Fruit fly (Drosophila melanogaster) whole organism, embryonic: ENCODE data around the gene bab1.

Source experiments
- Atf3 ChIP-seq: fragments of 200-800 bp; sonication (Bioruptor generic); optimal IDR thresholded peaks from 3 replicates; lab custom pipeline; 2016; ENCODE audit warnings: missing biosample characterization, missing genetic modification characterization
- CG10267 ChIP-seq: fragments of 200-800 bp; sonication (Bioruptor generic); optimal IDR thresholded peaks from 2 replicates; lab custom pipeline; 2018; ENCODE audit warnings: missing biosample characterization, mild to moderate bottlenecking, missing genetic modification characterization, moderate library complexity
- CG12155 ChIP-seq: fragments of 200-800 bp; sonication (Bioruptor generic); optimal IDR thresholded peaks from 3 replicates; lab custom pipeline; 2016; ENCODE audit warnings: missing biosample characterization, missing genetic modification characterization
- CG15479 ChIP-seq: fragments of 200-800 bp; sonication (Bioruptor generic); optimal IDR thresholded peaks from 3 replicates; lab custom pipeline; 2019; ENCODE audit warnings: missing biosample characterization, mild to moderate bottlenecking, missing genetic modification characterization, moderate library complexity
- CG15696 ChIP-seq: fragments of 200-800 bp; sonication (Bioruptor generic); optimal IDR thresholded peaks from 2 replicates; lab custom pipeline; 2019; ENCODE audit warnings: missing biosample characterization, mild to moderate bottlenecking, missing genetic modification characterization, moderate library complexity
- CG16815 ChIP-seq: fragments of 200-800 bp; sonication (Bioruptor generic); optimal IDR thresholded peaks from 3 replicates; lab custom pipeline; 2017; ENCODE audit warnings: missing biosample characterization, mild to moderate bottlenecking, missing genetic modification characterization
- CG17359 ChIP-seq: fragments of 200-800 bp; sonication (Bioruptor generic); optimal IDR thresholded peaks from 3 replicates; lab custom pipeline; 2018; ENCODE audit warnings: missing biosample characterization, mild to moderate bottlenecking, missing genetic modification characterization, moderate library complexity
- CG17612 ChIP-seq: fragments of 200-800 bp; sonication (Bioruptor generic); IDR thresholded peaks from 2 replicates; pipeline ENCODE4 v1.3.6; 2022; ENCODE audit warnings: missing biosample characterization, missing genetic modification characterization
- CG18599 ChIP-seq: fragments of 200-800 bp; sonication (Bioruptor generic); optimal IDR thresholded peaks from 3 replicates; lab custom pipeline; 2017; ENCODE audit warnings: missing biosample characterization, missing genetic modification characterization, mild to moderate bottlenecking, moderate library complexity, missing genetic modification reagents
- CG2202 ChIP-seq: fragments of 200-800 bp; sonication (Bioruptor generic); optimal IDR thresholded peaks from 2 replicates; lab custom pipeline; 2018; ENCODE audit warnings: missing biosample characterization, mild to moderate bottlenecking, missing genetic modification characterization
- CG30403 ChIP-seq: fragments of 200-800 bp; sonication (Bioruptor generic); optimal IDR thresholded peaks from 3 replicates; lab custom pipeline; 2016; ENCODE audit warnings: missing biosample characterization, missing genetic modification characterization
- CG32772 ChIP-seq: fragments of 200-800 bp; sonication (Bioruptor generic); IDR thresholded peaks from 2 replicates; pipeline ENCODE4 v1.3.6; 2022; ENCODE audit warnings: missing biosample characterization, missing genetic modification characterization
- CG34224 ChIP-seq: fragments of 200-800 bp; sonication (Bioruptor generic); IDR thresholded peaks from 3 replicates; pipeline ENCODE4 v1.3.6; 2022; ENCODE audit warnings: missing biosample characterization, missing genetic modification characterization; ENCODE audit not compliant: partially characterized antibody
- CG3995 ChIP-seq: fragments of 200-800 bp; sonication (Bioruptor generic); optimal IDR thresholded peaks from 3 replicates; lab custom pipeline; 2016; ENCODE audit warnings: missing biosample characterization, missing genetic modification characterization
- CG6813 ChIP-seq: fragments of 200-800 bp; sonication (Bioruptor generic); optimal IDR thresholded peaks from 2 replicates; lab custom pipeline; 2017; ENCODE audit warnings: missing biosample characterization, missing genetic modification characterization, mild to moderate bottlenecking, moderate library complexity, missing genetic modification reagents
- CG7786 ChIP-seq: fragments of 200-800 bp; sonication (Bioruptor generic); optimal IDR thresholded peaks from 2 replicates; lab custom pipeline; 2016; ENCODE audit warnings: missing biosample characterization, missing genetic modification characterization
- Dek ChIP-seq: fragments of 200-800 bp; sonication (Bioruptor generic); optimal IDR thresholded peaks from 3 replicates; lab custom pipeline; 2019; ENCODE audit warnings: missing biosample characterization, mild to moderate bottlenecking, missing genetic modification characterization, moderate library complexity
- Dfd ChIP-seq, 2 experiments: fragments of >200 bp; optimal IDR thresholded peaks; 2 replicates each; lab custom pipeline; 2017; ENCODE audit warnings: missing biosample characterization in 2 of 2, missing genetic modification characterization in 2 of 2
- Elba2 ChIP-seq: fragments of 200-800 bp; sonication (Bioruptor generic); optimal IDR thresholded peaks from 3 replicates; lab custom pipeline; 2016; ENCODE audit warnings: missing biosample characterization, missing genetic modification characterization
- Ets97D ChIP-seq: fragments of 200-800 bp; sonication (Bioruptor generic); optimal IDR thresholded peaks from 3 replicates; lab custom pipeline; 2016; ENCODE audit warnings: missing biosample characterization, missing genetic modification characterization
- H15 ChIP-seq: fragments of 200-800 bp; sonication (Bioruptor generic); IDR thresholded peaks from 3 replicates; pipeline ENCODE4 v1.3.6; 2022; ENCODE audit warnings: missing biosample characterization, missing genetic modification characterization
- Lpt ChIP-seq: fragments of >200 bp; optimal IDR thresholded peaks from 2 replicates; lab custom pipeline; 2018; ENCODE audit warnings: missing biosample characterization, missing genetic modification characterization
- MESR4 ChIP-seq: fragments of 200-800 bp; sonication (Bioruptor generic); optimal IDR thresholded peaks from 2 replicates; lab custom pipeline; 2018; ENCODE audit warnings: missing biosample characterization, mild to moderate bottlenecking, missing genetic modification characterization, moderate library complexity
- Mad ChIP-seq: fragments of 200-800 bp; sonication (Bioruptor generic); optimal IDR thresholded peaks from 2 replicates; lab custom pipeline; 2016; ENCODE audit warnings: missing biosample characterization, missing genetic modification characterization
- Nf-YA ChIP-seq: fragments of 200-800 bp; sonication (Bioruptor generic); IDR thresholded peaks from 2 replicates; pipeline ENCODE4 v1.3.6; 2022; ENCODE audit warnings: missing biosample characterization, missing genetic modification characterization
- Oli ChIP-seq: fragments of 200-800 bp; sonication (Bioruptor generic); optimal IDR thresholded peaks from 2 replicates; lab custom pipeline; 2018; ENCODE audit warnings: missing biosample characterization, mild to moderate bottlenecking, missing genetic modification characterization, moderate library complexity
- Scr ChIP-seq: fragments of 200-800 bp; sonication (Bioruptor generic); IDR thresholded peaks from 2 replicates; pipeline ENCODE4 v1.3.6; 2022; ENCODE audit warnings: missing biosample characterization, missing genetic modification characterization; ENCODE audit not compliant: partially characterized antibody
- Sin3A ChIP-seq: fragments of >200 bp; optimal IDR thresholded peaks from 2 replicates; lab custom pipeline; 2018
- Ssrp ChIP-seq: fragments of 200-800 bp; sonication (Bioruptor generic); optimal IDR thresholded peaks from 2 replicates; lab custom pipeline; 2018; ENCODE audit warnings: missing biosample characterization, mild to moderate bottlenecking, missing genetic modification characterization, moderate library complexity
- TFAM ChIP-seq: fragments of 200-800 bp; sonication (Bioruptor generic); optimal IDR thresholded peaks from 2 replicates; lab custom pipeline; 2017; ENCODE audit warnings: missing biosample characterization, missing genetic modification characterization, inconsistent platforms
- Xrp1 ChIP-seq: fragments of 200-800 bp; sonication (Bioruptor generic); IDR thresholded peaks from 2 replicates; pipeline ENCODE4 v1.3.6; 2022; ENCODE audit warnings: missing biosample characterization, missing genetic modification characterization
- abd-A ChIP-seq: fragments of 200-800 bp; sonication (Bioruptor generic); optimal IDR thresholded peaks from 3 replicates; lab custom pipeline; 2019; ENCODE audit warnings: missing biosample characterization, mild to moderate bottlenecking, missing genetic modification characterization, moderate library complexity
- ara ChIP-seq: fragments of 200-800 bp; sonication (Bioruptor generic); IDR thresholded peaks from 2 replicates; pipeline ENCODE4 v1.3.6; 2022; ENCODE audit warnings: missing biosample characterization, missing genetic modification characterization
- ci ChIP-seq: fragments of 200-800 bp; sonication (Bioruptor generic); IDR thresholded peaks from 3 replicates; pipeline ENCODE4 v1.3.6; 2022; ENCODE audit warnings: missing biosample characterization, missing genetic modification characterization
- crc ChIP-seq: fragments of 200-800 bp; sonication (Bioruptor generic); optimal IDR thresholded peaks from 2 replicates; lab custom pipeline; 2016; ENCODE audit warnings: missing biosample characterization, missing genetic modification characterization
- crp ChIP-seq, 2 experiments: fragments of 200-800 bp; sonication (Bioruptor generic); optimal IDR thresholded peaks; 2 replicates in 1 of 2; 3 replicates in 1 of 2; lab custom pipeline; 2017; ENCODE audit warnings: missing biosample characterization in 2 of 2, missing genetic modification characterization in 2 of 2, mild to moderate bottlenecking in 1 of 2, moderate library complexity in 1 of 2
- exex ChIP-seq: fragments of 200-800 bp; sonication (Bioruptor generic); optimal IDR thresholded peaks from 4 replicates; lab custom pipeline; 2018; ENCODE audit warnings: missing biosample characterization, mild to moderate bottlenecking, missing genetic modification characterization, moderate library complexity
- ftz-f1 ChIP-seq: fragments of 200-800 bp; sonication (Bioruptor generic); optimal IDR thresholded peaks from 2 replicates; lab custom pipeline; 2016; ENCODE audit warnings: missing biosample characterization, missing genetic modification characterization
- gsb-n ChIP-seq: fragments of 200-800 bp; sonication (Bioruptor generic); optimal IDR thresholded peaks from 3 replicates; lab custom pipeline; 2018; ENCODE audit warnings: missing biosample characterization, mild to moderate bottlenecking, missing genetic modification characterization
- ken ChIP-seq: fragments of 200-800 bp; sonication (Bioruptor generic); IDR thresholded peaks from 3 replicates; pipeline ENCODE4 v1.3.6; 2022; ENCODE audit warnings: missing biosample characterization, missing genetic modification characterization
- lov ChIP-seq, 2 experiments: fragments of 200-800 bp in 1 of 2; fragments of >200 bp in 1 of 2; sonication (Bioruptor generic) in 1 of 2; IDR thresholded peaks in 1 of 2; optimal IDR thresholded peaks in 1 of 2; 2 replicates in 1 of 2; 3 replicates in 1 of 2; pipeline versions ENCODE4 v1.3.6 to Lab custom; 2017 to 2022; ENCODE audit warnings: missing biosample characterization in 1 of 2, missing genetic modification characterization in 1 of 2
- prd ChIP-seq, 3 experiments: fragments of >200 bp in 2 of 3; fragments of 200-800 bp in 1 of 3; sonication (Bioruptor generic) in 1 of 3; optimal IDR thresholded peaks in 2 of 3; IDR thresholded peaks in 1 of 3; 2 replicates in 2 of 3; 3 replicates in 1 of 3; pipeline versions ENCODE4 v1.3.6 to Lab custom; 2017 to 2022; ENCODE audit warnings: missing biosample characterization in 1 of 3, missing genetic modification characterization in 1 of 3
- ranshi ChIP-seq: fragments of 200-800 bp; sonication (Bioruptor generic); IDR thresholded peaks from 2 replicates; pipeline ENCODE4 v1.3.6; 2022; ENCODE audit warnings: missing biosample characterization, missing genetic modification characterization
- run ChIP-seq: fragments of 200-800 bp; sonication (Bioruptor generic); optimal IDR thresholded peaks from 3 replicates; lab custom pipeline; 2018; ENCODE audit warnings: missing biosample characterization, mild to moderate bottlenecking, missing genetic modification characterization
- seq ChIP-seq: fragments of 200-800 bp; sonication (Bioruptor generic); IDR thresholded peaks from 2 replicates; pipeline ENCODE4 v1.3.6; 2022; ENCODE audit warnings: missing biosample characterization, missing genetic modification characterization
- sim ChIP-seq: fragments of 200-800 bp; sonication (Bioruptor generic); IDR thresholded peaks from 2 replicates; pipeline ENCODE4 v1.3.6; 2022; ENCODE audit warnings: missing biosample characterization, missing genetic modification characterization
- stc ChIP-seq: fragments of 200-800 bp; sonication (Bioruptor generic); IDR thresholded peaks from 2 replicates; pipeline ENCODE4 v1.3.6; 2022; ENCODE audit warnings: missing biosample characterization, missing genetic modification characterization
- sug ChIP-seq: fragments of 200-800 bp; optimal IDR thresholded peaks from 2 replicates; lab custom pipeline; 2019; ENCODE audit warnings: missing biosample characterization, mild to moderate bottlenecking, missing genetic modification characterization, moderate library complexity
- toy ChIP-seq: fragments of 200-800 bp; sonication (Bioruptor generic); IDR thresholded peaks from 2 replicates; pipeline ENCODE4 v1.3.6; 2022; ENCODE audit warnings: missing biosample characterization, missing genetic modification characterization
- vfl ChIP-seq: fragments of 200-800 bp; sonication (Bioruptor generic); optimal IDR thresholded peaks from 2 replicates; lab custom pipeline; 2016; ENCODE audit warnings: missing biosample characterization, missing genetic modification characterization
- vvl ChIP-seq: fragments of 200-800 bp; sonication (Bioruptor generic); IDR thresholded peaks from 2 replicates; pipeline ENCODE4 v1.3.6; 2022; ENCODE audit warnings: missing biosample characterization, missing genetic modification characterization

Gene bab1

DNA sequence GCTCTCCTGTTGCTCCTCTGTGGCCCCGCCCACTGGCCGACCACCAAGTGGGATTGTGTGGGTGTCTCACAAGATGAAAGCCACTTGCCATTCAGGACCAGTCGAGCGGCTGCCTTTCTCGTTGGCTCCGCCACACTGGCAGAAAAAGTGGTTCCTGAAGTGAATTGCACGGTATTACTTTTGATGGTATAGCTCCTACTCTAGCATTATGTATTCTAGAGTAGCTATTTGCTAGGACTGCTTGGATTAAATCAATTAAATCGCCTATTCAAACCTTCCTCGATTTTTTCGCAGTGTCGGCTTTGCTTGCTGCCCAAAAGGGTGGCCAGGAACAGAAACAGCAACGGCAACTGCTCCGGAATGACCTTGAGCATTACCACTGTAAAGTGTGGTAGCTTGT lies 38.5 kb upstream of the bab1 start (continued):
- no peak for TF ChIP-seq H15
- TF ChIP-seq prd (optimal IDR thresholded peaks at IDR 0.05; lab: Kevin White, UChicago): no peak
- TF ChIP-seq prd (GFP tag; IDR thresholded peaks at IDR 0.05; lab: Robert Waterston, UW): peak; percentile 63
- no peak for TF ChIP-seq vfl (GFP tag; lab: Kevin White, UChicago)
- no peak for TF ChIP-seq gsb-n (tag; lab: Kevin White, UChicago)
- TF ChIP-seq CG30403 (GFP tag; lab: Kevin White, UChicago): no peak
- TF ChIP-seq stc (GFP tag; lab: Robert Waterston, UW): 0 out of 2 replicates have a peak, but pooled peaks have one; percentile 19
- TF ChIP-seq Lpt (GFP tag; lab: Kevin White, UChicago): no peak
- TF ChIP-seq ftz-f1 (GFP tag; lab: Kevin White, UChicago): no peak
- no peak for TF ChIP-seq CG6813 (GFP tag; lab: Kevin White, UChicago)
- TF ChIP-seq Sin3A: no peak
- TF ChIP-seq MESR4: no peak
- no peak for TF ChIP-seq Scr
- TF ChIP-seq CG15479 (GFP tag; lab: Kevin White, UChicago): no peak
- peak; percentile 59; the same call in 1 of the 2 replicates for TF ChIP-seq ranshi (GFP tag; lab: Robert Waterston, UW)
- no peak for TF ChIP-seq Atf3 (GFP tag; lab: Kevin White, UChicago)
- no peak for TF ChIP-seq CG12155 (GFP tag; lab: Kevin White, UChicago)
- no peak for TF ChIP-seq CG16815 (GFP tag; lab: Kevin White, UChicago)
- no peak for TF ChIP-seq run (tag; lab: Kevin White, UChicago)
- TF ChIP-seq CG15696: no peak
- TF ChIP-seq CG2202 (tag; lab: Kevin White, UChicago): no peak
- TF ChIP-seq CG17612 (GFP tag; lab: Robert Waterston, UW): no peak
- TF ChIP-seq CG32772 (GFP tag; lab: Robert Waterston, UW): peak; percentile 46; the same call in 1 of the 2 replicates
- TF ChIP-seq toy (GFP tag; lab: Robert Waterston, UW): no peak
- TF ChIP-seq CG10267: no peak
- TF ChIP-seq Dfd (GFP tag; optimal IDR thresholded peaks at IDR 0.05; lab: Kevin White, UChicago): no peak
- TF ChIP-seq CG34224 (GFP tag; lab: Robert Waterston, UW): no peak
- no peak for TF ChIP-seq lov (optimal IDR thresholded peaks at IDR 0.05; lab: Kevin White, UChicago)
- TF ChIP-seq lov (GFP tag; IDR thresholded peaks at IDR 0.05; lab: Robert Waterston, UW): no peak
- no peak for TF ChIP-seq ara (GFP tag; lab: Robert Waterston, UW)
- no peak for TF ChIP-seq Elba2 (GFP tag; lab: Kevin White, UChicago)
- TF ChIP-seq vvl (GFP tag; lab: Robert Waterston, UW): peak; percentile 54; the same call in 1 of the 2 replicates
- peak; percentile 37; the same call in 1 of the 2 replicates for TF ChIP-seq Xrp1 (GFP tag; lab: Robert Waterston, UW)
- TF ChIP-seq CG18599 (GFP tag; lab: Kevin White, UChicago): peak; percentile 90
- TF ChIP-seq Mad (GFP tag; lab: Kevin White, UChicago): no peak
- TF ChIP-seq crp (GFP tag; optimal IDR thresholded peaks at IDR 0.05; lab: Kevin White, UChicago): no peak
- TF ChIP-seq CG7786: peak; percentile 23
- TF ChIP-seq seq (GFP tag; lab: Robert Waterston, UW): 0 out of 2 replicates have a peak, but pooled peaks have one; percentile 19
- no peak for TF ChIP-seq TFAM (GFP tag; lab: Kevin White, UChicago)
- TF ChIP-seq Dek (tag; lab: Kevin White, UChicago): no peak
- TF ChIP-seq CG3995 (GFP tag; lab: Kevin White, UChicago): no peak
- TF ChIP-seq CG17359: peak; percentile 9
- TF ChIP-seq Oli (tag; lab: Kevin White, UChicago): no peak
- no peak for TF ChIP-seq Ets97D (GFP tag; lab: Kevin White, UChicago)
- no peak for TF ChIP-seq crc (GFP tag; lab: Kevin White, UChicago)
- TF ChIP-seq exex: no peak
- TF ChIP-seq sug (tag; lab: Kevin White, UChicago): no peak
- 0 out of 2 replicates have a peak, but pooled peaks have one; percentile 23 for TF ChIP-seq Nf-YA (GFP tag; lab: Robert Waterston, UW)
- TF ChIP-seq sim (GFP tag; lab: Robert Waterston, UW): no peak
- TF ChIP-seq ken (GFP tag; lab: Robert Waterston, UW): no peak
- TF ChIP-seq abd-A: no peak
- no peak for TF ChIP-seq ci
- no peak for TF ChIP-seq Ssrp (tag; lab: Kevin White, UChicago)
